Worm (Caenorhabditis elegans) whole organism, L4 larva: Measurements from ENCODE around the gene ZK1098.2.

Experiments
- ZK546.5 ChIP-seq, 2 experiments: sonication (generic microtip); optimal IDR thresholded peaks; 2 replicates each; lab custom pipeline; 2017; ENCODE audit warnings: missing biosample characterization in 2 of 2, missing genetic modification characterization in 2 of 2
- dmd-8 ChIP-seq: fragments of 200-800 bp; sonication (Bioruptor generic); IDR thresholded peaks from 2 replicates; pipeline ENCODE4 v1.3.6; 2022; ENCODE audit warnings: missing genetic modification characterization, missing compliant biosample characterization
- dpl-1 ChIP-seq: fragments of 150-350 bp; optimal IDR thresholded peaks from 2 replicates; lab custom pipeline; 2014; ENCODE audit warnings: missing biosample characterization, missing genetic modification reagents, missing genetic modification characterization
- fkh-10 ChIP-seq: fragments of 150-350 bp; optimal IDR thresholded peaks from 2 replicates; lab custom pipeline; 2014; ENCODE audit warnings: missing biosample characterization, missing genetic modification reagents, missing genetic modification characterization
- lin-39 ChIP-seq: fragments of 150-350 bp; optimal IDR thresholded peaks from 2 replicates; lab custom pipeline; 2014; ENCODE audit warnings: missing biosample characterization, missing genetic modification reagents, missing genetic modification characterization
- mdl-1 ChIP-seq, 2 experiments: fragments of 150-350 bp in 1 of 2; sonication (generic microtip) in 1 of 2; optimal IDR thresholded peaks; 2 replicates each; lab custom pipeline; 2014 to 2017; ENCODE audit warnings: missing biosample characterization in 2 of 2, missing genetic modification characterization in 2 of 2
- set-16 ChIP-seq: fragments of 200-800 bp; sonication (Bioruptor generic); IDR thresholded peaks from 2 replicates; pipeline ENCODE4 v1.3.6; 2022; ENCODE audit warnings: missing genetic modification reagents, missing genetic modification characterization, missing compliant biosample characterization
- unc-39 ChIP-seq: sonication (generic microtip); optimal IDR thresholded peaks from 2 replicates; lab custom pipeline; 2017; ENCODE audit warnings: missing biosample characterization, missing genetic modification characterization
- ztf-11 ChIP-seq: fragments of 150-350 bp; optimal IDR thresholded peaks from 2 replicates; lab custom pipeline; 2014; ENCODE audit warnings: missing biosample characterization, missing genetic modification characterization

DNA sequence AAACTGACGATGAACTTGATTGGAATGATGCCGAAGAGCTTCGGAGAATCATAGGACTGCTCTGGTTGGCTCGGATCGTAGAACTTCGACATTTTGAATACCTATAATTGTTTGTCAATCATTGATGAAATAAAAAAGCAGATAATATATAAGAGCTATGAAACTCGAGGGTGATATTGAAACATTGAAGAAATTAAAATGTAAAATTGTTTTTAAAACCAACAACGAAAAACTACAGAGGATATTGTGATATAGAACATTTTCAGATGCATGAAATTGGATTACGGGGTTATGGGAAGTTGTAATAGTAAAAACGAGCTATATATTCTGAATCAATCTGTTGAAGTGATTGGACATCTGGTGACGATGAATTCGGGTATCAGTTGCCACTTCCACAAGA, 35.5 kb downstream of the ZK1098.2 start, which contains the start of gene C48B4.10:
- TF ChIP-seq lin-39 (tag; lab: Kevin White, UChicago), result no peak
- no peak for TF ChIP-seq fkh-10 (GFP tag; lab: Kevin White, UChicago)
- TF ChIP-seq dpl-1, result no peak
- no peak for TF ChIP-seq dmd-8 (GFP tag; lab: Robert Waterston, UW)
- TF ChIP-seq mdl-1 (tag; optimal IDR thresholded peaks at IDR 0.05; lab: Kevin White, UChicago), result no peak
- no peak for TF ChIP-seq ZK546.5 (tag; optimal IDR thresholded peaks at IDR 0.05; lab: Kevin White, UChicago)
- no peak for TF ChIP-seq ztf-11 (tag; lab: Kevin White, UChicago)
- TF ChIP-seq unc-39 (tag; lab: Kevin White, UChicago), result no peak
- TF ChIP-seq set-16 (GFP tag; lab: Robert Waterston, UW), result no peak
